Worm (Caenorhabditis elegans) whole organism, L3 larva: ENCODE data around the gene ugt-13.

Source experiments
- ZK546.5 ChIP-seq: sonication (generic microtip); optimal IDR thresholded peaks from 2 replicates; lab custom pipeline; 2017; ENCODE audit warnings: missing biosample characterization, missing genetic modification characterization
- daf-12 ChIP-seq: fragments of 150-350 bp; optimal IDR thresholded peaks from 2 replicates; lab custom pipeline; 2014; ENCODE audit warnings: missing biosample characterization, missing genetic modification reagents, missing genetic modification characterization
- elt-2 ChIP-seq: sonication (generic microtip); optimal IDR thresholded peaks from 2 replicates; lab custom pipeline; 2016; ENCODE audit warnings: missing genetic modification reagents, mild to moderate bottlenecking, missing genetic modification characterization, missing compliant biosample characterization
- elt-3 ChIP-seq, 3 experiments: fragments of 150-350 bp in 1 of 3; sonication (generic microtip) in 2 of 3; optimal IDR thresholded peaks; 2 replicates in 2 of 3; 4 replicates in 1 of 3; lab custom pipeline; 2014 to 2017; ENCODE audit warnings: missing biosample characterization in 3 of 3, missing genetic modification characterization in 3 of 3
- fos-1 ChIP-seq: fragments of 150-350 bp; optimal IDR thresholded peaks from 2 replicates; lab custom pipeline; 2014; ENCODE audit warnings: missing biosample characterization, missing genetic modification characterization
- lin-15B ChIP-seq: fragments of 150-350 bp; optimal IDR thresholded peaks from 2 replicates; lab custom pipeline; 2014; ENCODE audit warnings: missing biosample characterization, missing genetic modification characterization
- nfya-1 ChIP-seq: sonication (generic microtip); optimal IDR thresholded peaks from 2 replicates; lab custom pipeline; 2017; ENCODE audit warnings: missing genetic modification characterization, mild to moderate bottlenecking, missing compliant biosample characterization, antibody characterized with exemption, moderate library complexity; ENCODE audit not compliant: insufficient read depth
- nhr-12 ChIP-seq: fragments of 150-350 bp; optimal IDR thresholded peaks from 2 replicates; lab custom pipeline; 2014; ENCODE audit warnings: missing biosample characterization, missing genetic modification characterization
- nhr-237 ChIP-seq: fragments of 150-350 bp; optimal IDR thresholded peaks from 2 replicates; lab custom pipeline; 2014; ENCODE audit warnings: missing biosample characterization, missing genetic modification characterization
- nhr-43 ChIP-seq: sonication (generic microtip); optimal IDR thresholded peaks from 2 replicates; lab custom pipeline; 2016; ENCODE audit warnings: mild to moderate bottlenecking, missing genetic modification characterization, missing compliant biosample characterization; ENCODE audit not compliant: poor library complexity, severe bottlenecking
- unc-39 ChIP-seq: sonication (generic microtip); optimal IDR thresholded peaks from 4 replicates; lab custom pipeline; 2017; ENCODE audit warnings: missing biosample characterization, missing genetic modification characterization
- ztf-11 ChIP-seq: fragments of 150-350 bp; optimal IDR thresholded peaks from 2 replicates; lab custom pipeline; 2014; ENCODE audit warnings: missing biosample characterization, missing genetic modification characterization
- ztf-4 ChIP-seq: fragments of 150-350 bp; optimal IDR thresholded peaks from 2 replicates; lab custom pipeline; 2014; ENCODE audit warnings: missing biosample characterization, missing genetic modification characterization

ce11 chrV:4935096-4935495 lies 26.4 kb downstream of the ugt-13 start:
- TF ChIP-seq unc-39 (tag; lab: Kevin White, UChicago) (no peak), nfya-1 (tag; lab: Kevin White, UChicago) (no peak), daf-12 (tag; lab: Kevin White, UChicago) (no peak), lin-15B (tag; lab: Kevin White, UChicago) (no peak), nhr-43 (tag; lab: Kevin White, UChicago) (no peak), nhr-237 (tag; lab: Kevin White, UChicago) (no peak), elt-3 (tag; optimal IDR thresholded peaks at IDR 0.05; lab: Kevin White, UChicago) (no peak), ztf-11 (tag; lab: Kevin White, UChicago) (no peak), elt-2 (tag; lab: Kevin White, UChicago) (peak; percentile 37), ZK546.5 (tag; lab: Kevin White, UChicago) (no peak), nhr-12 (tag; lab: Kevin White, UChicago) (no peak), ztf-4 (no peak), fos-1 (tag; lab: Kevin White, UChicago) (no peak)
